Fruit fly (Drosophila melanogaster) whole organism, adult: ENCODE results near the gene CG32147.

ENCODE experiments used
- CG12768 ChIP-seq: fragments of 200-800 bp; sonication (Bioruptor generic); optimal IDR thresholded peaks from 2 replicates; lab custom pipeline; 2017; ENCODE audit warnings: missing biosample characterization, missing genetic modification characterization, mild to moderate bottlenecking, moderate library complexity, missing genetic modification reagents
- Crg-1 ChIP-seq: fragments of 200-800 bp; sonication (Bioruptor generic); optimal IDR thresholded peaks from 2 replicates; lab custom pipeline; 2016; ENCODE audit warnings: missing biosample characterization, missing genetic modification characterization
- bab1 ChIP-seq: fragments of 200-800 bp; sonication (Bioruptor generic); optimal IDR thresholded peaks from 3 replicates; lab custom pipeline; 2019; ENCODE audit warnings: missing biosample characterization, mild to moderate bottlenecking, missing genetic modification characterization, moderate library complexity
- ovo ChIP-seq: fragments of 200-800 bp; sonication (Bioruptor generic); optimal IDR thresholded peaks from 2 replicates; lab custom pipeline; 2016; ENCODE audit warnings: missing biosample characterization, missing genetic modification characterization
- tj ChIP-seq: fragments of 200-800 bp; sonication (Bioruptor generic); optimal IDR thresholded peaks from 3 replicates; lab custom pipeline; 2017; ENCODE audit warnings: missing biosample characterization, mild to moderate bottlenecking, missing genetic modification characterization, moderate library complexity

DNA sequence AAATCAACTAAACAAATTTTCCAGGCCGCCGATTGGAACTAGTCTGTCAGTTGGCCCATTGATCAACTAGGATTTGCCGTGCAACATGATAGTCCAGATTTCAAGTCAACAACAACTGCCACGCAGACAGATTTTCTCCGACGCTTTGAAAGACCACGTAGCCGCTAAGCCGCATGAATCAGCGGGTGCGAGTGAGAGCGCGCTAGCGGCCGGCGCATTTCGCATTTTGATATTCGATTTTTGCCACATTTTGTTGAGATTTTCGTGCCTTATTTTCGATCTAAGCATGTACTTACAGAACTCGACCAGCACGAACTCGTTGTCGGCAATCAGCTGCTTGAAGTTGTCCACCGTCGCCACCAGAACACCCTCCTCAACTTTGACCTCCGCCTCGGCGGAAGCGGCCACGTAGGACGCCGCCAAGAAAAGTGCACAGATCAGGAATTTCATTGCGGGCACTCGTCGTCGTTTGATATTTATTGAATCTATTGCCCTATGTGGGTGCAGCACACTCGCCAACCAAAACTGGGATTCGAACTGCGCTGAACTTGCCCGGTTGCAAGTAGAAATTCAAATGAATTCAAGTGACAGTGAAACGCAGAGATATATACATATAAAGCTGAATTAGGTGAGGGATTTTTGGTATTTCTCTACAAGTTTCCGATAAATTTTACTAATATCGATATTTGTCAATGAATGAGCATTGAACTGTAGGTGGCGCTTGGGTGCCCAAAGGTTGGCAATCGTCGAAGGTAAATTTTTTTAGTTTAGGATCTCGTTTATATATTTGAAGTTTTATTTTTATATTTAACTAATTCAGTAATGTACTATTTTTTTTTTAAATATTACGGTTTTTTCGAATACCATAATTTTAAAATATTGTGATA lies 1.6 kb downstream of the CG32147 start, which contains the start of gene Pdi:
- peak; percentile 6 for TF ChIP-seq Crg-1 (GFP tag; lab: Kevin White, UChicago)
- TF ChIP-seq bab1: peak; percentile 81
- TF ChIP-seq CG12768 (GFP tag; lab: Kevin White, UChicago): peak; percentile 34
- peak; percentile 77 for TF ChIP-seq tj
- no peak for TF ChIP-seq ovo (GFP tag; lab: Kevin White, UChicago)
